Worm (Caenorhabditis elegans) whole organism, young adult: ENCODE measurements around the gene F16B12.4.
A peak's percentile ranks its signal among the peaks of the same experiment; 100 is the strongest.

Experiments
- B0019.2 ChIP-seq: fragments of 200-800 bp; sonication (Bioruptor generic); conservative IDR thresholded peaks from 2 replicates; pipeline ENCODE4 v1.3.6; 2022; ENCODE audit warnings: missing genetic modification reagents, missing genetic modification characterization, missing compliant biosample characterization
- C06A6.2 ChIP-seq: fragments of 200-800 bp; sonication (Bioruptor generic); conservative IDR thresholded peaks from 2 replicates; pipeline ENCODE4 v1.3.6; 2022; ENCODE audit warnings: missing genetic modification characterization, missing compliant biosample characterization
- F23B12.7 ChIP-seq: sonication (generic microtip); optimal IDR thresholded peaks from 2 replicates; lab custom pipeline; 2017; ENCODE audit warnings: missing genetic modification characterization, mild to moderate bottlenecking, missing compliant biosample characterization, antibody characterized with exemption, moderate library complexity; ENCODE audit not compliant: insufficient read depth
- F33H1.4 ChIP-seq: fragments of 200-800 bp; sonication (Bioruptor generic); IDR thresholded peaks from 2 replicates; pipeline ENCODE4 v1.3.6; 2022; ENCODE audit warnings: missing genetic modification reagents, missing genetic modification characterization, missing compliant biosample characterization
- F49E8.2 ChIP-seq: sonication (generic microtip); optimal IDR thresholded peaks from 3 replicates; lab custom pipeline; 2017; ENCODE audit warnings: missing genetic modification characterization, mild to moderate bottlenecking, missing compliant biosample characterization, antibody characterized with exemption, moderate library complexity; ENCODE audit not compliant: insufficient read depth
- F52B5.7 ChIP-seq: sonication (generic microtip); optimal IDR thresholded peaks from 2 replicates; lab custom pipeline; 2016; ENCODE audit warnings: mild to moderate bottlenecking, missing genetic modification characterization, missing compliant biosample characterization
- F57A8.1 ChIP-seq: fragments of 200-800 bp; sonication (Bioruptor generic); optimal IDR thresholded peaks from 2 replicates; lab custom pipeline; 2018; ENCODE audit warnings: mild to moderate bottlenecking, missing genetic modification characterization, moderate library complexity, missing compliant biosample characterization
- K11D2.4 ChIP-seq: fragments of 200-800 bp; sonication (Bioruptor generic); IDR thresholded peaks from 2 replicates; pipeline ENCODE4 v1.3.6; 2022; ENCODE audit warnings: missing genetic modification reagents, missing genetic modification characterization, missing compliant biosample characterization
- T07F8.4 ChIP-seq: sonication (generic microtip); optimal IDR thresholded peaks from 2 replicates; lab custom pipeline; 2016; ENCODE audit warnings: mild to moderate bottlenecking, missing genetic modification characterization, moderate library complexity, missing compliant biosample characterization
- Y53F4B.3 ChIP-seq: fragments of 200-800 bp; sonication (Bioruptor generic); IDR thresholded peaks from 2 replicates; pipeline ENCODE4 v1.3.6; 2022; ENCODE audit warnings: missing genetic modification reagents, missing genetic modification characterization, missing compliant biosample characterization
- attf-3 ChIP-seq: fragments of 200-800 bp; sonication (Bioruptor generic); conservative IDR thresholded peaks from 2 replicates; pipeline ENCODE4 v1.3.6; 2022; ENCODE audit warnings: missing genetic modification reagents, missing genetic modification characterization, missing compliant biosample characterization
- attf-5 ChIP-seq: fragments of 200-800 bp; sonication (Bioruptor generic); optimal IDR thresholded peaks from 2 replicates; lab custom pipeline; 2018; ENCODE audit warnings: mild to moderate bottlenecking, missing genetic modification characterization, missing compliant biosample characterization
- bed-1 ChIP-seq: fragments of 200-800 bp; sonication (Bioruptor generic); IDR thresholded peaks from 2 replicates; pipeline ENCODE4 v1.3.6; 2022; ENCODE audit warnings: missing genetic modification reagents, missing genetic modification characterization, missing compliant biosample characterization
- ccch-3 ChIP-seq: fragments of 200-800 bp; sonication (Bioruptor generic); optimal IDR thresholded peaks from 2 replicates; lab custom pipeline; 2018; ENCODE audit warnings: mild to moderate bottlenecking, missing genetic modification characterization, missing compliant biosample characterization
- cebp-1 ChIP-seq, 2 experiments: fragments of 200-800 bp in 1 of 2; sonication (Bioruptor generic) in 1 of 2; sonication (generic microtip) in 1 of 2; IDR thresholded peaks in 1 of 2; optimal IDR thresholded peaks in 1 of 2; 2 replicates each; pipeline versions ENCODE4 v1.3.6 to Lab custom; 2017 to 2022; ENCODE audit warnings: missing compliant biosample characterization in 2 of 2, missing genetic modification characterization in 2 of 2, mild to moderate bottlenecking in 1 of 2, missing genetic modification reagents in 1 of 2, moderate library complexity in 1 of 2
- cebp-2 ChIP-seq: fragments of 200-800 bp; sonication (Bioruptor generic); IDR thresholded peaks from 2 replicates; pipeline ENCODE4 v1.3.6; 2022; ENCODE audit warnings: missing genetic modification characterization, missing compliant biosample characterization
- ceh-40 ChIP-seq: fragments of 200-800 bp; sonication (Bioruptor generic); IDR thresholded peaks from 2 replicates; pipeline ENCODE4 v1.3.6; 2022; ENCODE audit warnings: missing genetic modification characterization, missing compliant biosample characterization
- ceh-58 ChIP-seq: fragments of 200-800 bp; sonication (Bioruptor generic); IDR thresholded peaks from 2 replicates; pipeline ENCODE4 v1.3.6; 2022; ENCODE audit warnings: missing genetic modification characterization, missing compliant biosample characterization
- ceh-91 ChIP-seq: fragments of 200-800 bp; sonication (Bioruptor generic); IDR thresholded peaks from 2 replicates; pipeline ENCODE4 v1.3.6; 2022; ENCODE audit warnings: missing genetic modification reagents, missing genetic modification characterization, missing compliant biosample characterization
- chd-7 ChIP-seq: sonication (generic microtip); optimal IDR thresholded peaks from 2 replicates; lab custom pipeline; 2016; ENCODE audit warnings: mild to moderate bottlenecking, missing genetic modification characterization, moderate library complexity, missing compliant biosample characterization
- dox-1 ChIP-seq: fragments of 200-800 bp; sonication (Bioruptor generic); IDR thresholded peaks from 2 replicates; pipeline ENCODE4 v1.3.6; 2022; ENCODE audit warnings: missing genetic modification reagents, missing genetic modification characterization, missing compliant biosample characterization
- dpff-1 ChIP-seq: sonication (generic microtip); optimal IDR thresholded peaks from 2 replicates; lab custom pipeline; 2017; ENCODE audit warnings: mild to moderate bottlenecking, missing genetic modification characterization, missing compliant biosample characterization
- dpl-1 ChIP-seq: fragments of 150-350 bp; optimal IDR thresholded peaks from 2 replicates; lab custom pipeline; 2014; ENCODE audit warnings: missing biosample characterization, missing genetic modification reagents, missing genetic modification characterization
- egl-18 ChIP-seq: fragments of 200-800 bp; sonication (Bioruptor generic); IDR thresholded peaks from 2 replicates; pipeline ENCODE4 v1.3.6; 2022; ENCODE audit warnings: missing genetic modification reagents, missing genetic modification characterization, missing compliant biosample characterization
- egl-44 ChIP-seq: fragments of 200-800 bp; sonication (Bioruptor generic); IDR thresholded peaks from 2 replicates; pipeline ENCODE4 v1.3.6; 2022; ENCODE audit warnings: missing genetic modification reagents, missing genetic modification characterization, missing compliant biosample characterization
- ekl-4 ChIP-seq: fragments of 200-800 bp; sonication (Bioruptor generic); IDR thresholded peaks from 2 replicates; pipeline ENCODE4 v1.3.6; 2022; ENCODE audit warnings: missing genetic modification reagents, missing genetic modification characterization, missing compliant biosample characterization
- him-1 ChIP-seq: sonication (generic microtip); optimal IDR thresholded peaks from 2 replicates; lab custom pipeline; 2016; ENCODE audit warnings: missing genotype, missing genetic modification reagents, missing genetic modification characterization, missing compliant biosample characterization
- hsf-1 ChIP-seq: fragments of 200-800 bp; sonication (Bioruptor generic); IDR thresholded peaks from 2 replicates; pipeline ENCODE4 v1.3.6; 2022; ENCODE audit warnings: missing genetic modification reagents, missing genetic modification characterization, missing compliant biosample characterization
- lin-26 ChIP-seq: fragments of 200-800 bp; sonication (Bioruptor generic); IDR thresholded peaks from 2 replicates; pipeline ENCODE4 v1.3.6; 2022; ENCODE audit warnings: missing genetic modification reagents, missing genetic modification characterization, missing compliant biosample characterization
- lin-40 ChIP-seq: sonication (generic microtip); optimal IDR thresholded peaks from 2 replicates; lab custom pipeline; 2016; ENCODE audit warnings: missing genetic modification characterization, mild to moderate bottlenecking, missing compliant biosample characterization, missing genotype, missing genetic modification reagents
- lir-1 ChIP-seq: fragments of 200-800 bp; sonication (Bioruptor generic); conservative IDR thresholded peaks from 2 replicates; pipeline ENCODE4 v1.3.6; 2022; ENCODE audit warnings: missing genetic modification reagents, missing genetic modification characterization, missing compliant biosample characterization
- lsl-1 ChIP-seq: fragments of 200-800 bp; sonication (Bioruptor generic); optimal IDR thresholded peaks from 2 replicates; lab custom pipeline; 2018; ENCODE audit warnings: mild to moderate bottlenecking, missing genetic modification characterization, moderate library complexity, missing compliant biosample characterization
- madf-8 ChIP-seq: fragments of 200-800 bp; sonication (Bioruptor generic); conservative IDR thresholded peaks from 2 replicates; pipeline ENCODE4 v1.3.6; 2022; ENCODE audit warnings: missing genetic modification reagents, missing genetic modification characterization, missing compliant biosample characterization
- mes-4 ChIP-seq: sonication (generic microtip); optimal IDR thresholded peaks from 2 replicates; lab custom pipeline; 2016; ENCODE audit warnings: missing genotype, missing genetic modification characterization, missing compliant biosample characterization
- nhr-120 ChIP-seq: fragments of 200-800 bp; sonication (Bioruptor generic); IDR thresholded peaks from 2 replicates; pipeline ENCODE4 v1.3.6; 2022; ENCODE audit warnings: missing genetic modification characterization, missing compliant biosample characterization
- nhr-80 ChIP-seq: sonication (generic microtip); optimal IDR thresholded peaks from 2 replicates; lab custom pipeline; 2016; ENCODE audit warnings: missing genetic modification characterization, missing compliant biosample characterization
- rcor-1 ChIP-seq: fragments of 200-800 bp; sonication (Bioruptor generic); IDR thresholded peaks from 2 replicates; pipeline ENCODE4 v1.3.6; 2022; ENCODE audit warnings: missing genetic modification reagents, missing genetic modification characterization, missing compliant biosample characterization
- rec-8 ChIP-seq, 2 experiments: sonication (generic microtip); optimal IDR thresholded peaks; 2 replicates each; lab custom pipeline; 2016; ENCODE audit warnings: mild to moderate bottlenecking in 2 of 2, missing genetic modification characterization in 2 of 2, missing genetic modification reagents in 2 of 2, missing genotype in 2 of 2, missing biosample characterization in 1 of 2, missing compliant biosample characterization in 1 of 2, moderate library complexity in 1 of 2
- repo-1 ChIP-seq: sonication (generic microtip); optimal IDR thresholded peaks from 2 replicates; lab custom pipeline; 2017; ENCODE audit warnings: mild to moderate bottlenecking, missing genetic modification characterization, missing compliant biosample characterization
- snpc-1.3 ChIP-seq: sonication (generic microtip); optimal IDR thresholded peaks from 2 replicates; lab custom pipeline; 2017; ENCODE audit warnings: missing genetic modification characterization, mild to moderate bottlenecking, missing compliant biosample characterization, antibody characterized with exemption, moderate library complexity, missing genotype, missing genetic modification reagents; ENCODE audit not compliant: insufficient read depth
- snpc-4 ChIP-seq, 5 experiments: fragments of 150-350 bp in 1 of 5; sonication (generic microtip) in 4 of 5; optimal IDR thresholded peaks; 2 replicates each; lab custom pipeline; 2014 to 2018; ENCODE audit warnings: missing genetic modification characterization in 5 of 5, missing biosample characterization in 3 of 5, antibody characterized with exemption in 2 of 5, mild to moderate bottlenecking in 2 of 5, missing compliant biosample characterization in 2 of 5, missing genotype in 2 of 5, moderate library complexity in 2 of 5, missing genetic modification reagents in 1 of 5
- somi-1 ChIP-seq: fragments of 200-800 bp; sonication (Bioruptor generic); optimal IDR thresholded peaks from 2 replicates; lab custom pipeline; 2018; ENCODE audit warnings: mild to moderate bottlenecking, missing genetic modification characterization, missing compliant biosample characterization
- sptf-2 ChIP-seq: fragments of 200-800 bp; sonication (Bioruptor generic); optimal IDR thresholded peaks from 2 replicates; lab custom pipeline; 2018; ENCODE audit warnings: mild to moderate bottlenecking, missing genetic modification characterization, missing compliant biosample characterization
- zim-3 ChIP-seq: sonication (generic microtip); optimal IDR thresholded peaks from 2 replicates; lab custom pipeline; 2017; ENCODE audit warnings: mild to moderate bottlenecking, missing genetic modification characterization, moderate library complexity, missing compliant biosample characterization
- ztf-25 ChIP-seq: fragments of 200-800 bp; sonication (Bioruptor generic); IDR thresholded peaks from 2 replicates; pipeline ENCODE4 v1.3.6; 2022; ENCODE audit warnings: missing genetic modification reagents, missing genetic modification characterization, missing compliant biosample characterization
- ztf-28 ChIP-seq: fragments of 200-800 bp; sonication (Bioruptor generic); IDR thresholded peaks from 2 replicates; pipeline ENCODE4 v1.3.6; 2022; ENCODE audit warnings: missing genetic modification reagents, missing genetic modification characterization, missing compliant biosample characterization
- ztf-6 ChIP-seq: fragments of 200-800 bp; sonication (Bioruptor generic); IDR thresholded peaks from 2 replicates; pipeline ENCODE4 v1.3.6; 2022; ENCODE audit warnings: missing genetic modification reagents, missing genetic modification characterization, missing compliant biosample characterization

The F16B12.4 gene

DNA sequence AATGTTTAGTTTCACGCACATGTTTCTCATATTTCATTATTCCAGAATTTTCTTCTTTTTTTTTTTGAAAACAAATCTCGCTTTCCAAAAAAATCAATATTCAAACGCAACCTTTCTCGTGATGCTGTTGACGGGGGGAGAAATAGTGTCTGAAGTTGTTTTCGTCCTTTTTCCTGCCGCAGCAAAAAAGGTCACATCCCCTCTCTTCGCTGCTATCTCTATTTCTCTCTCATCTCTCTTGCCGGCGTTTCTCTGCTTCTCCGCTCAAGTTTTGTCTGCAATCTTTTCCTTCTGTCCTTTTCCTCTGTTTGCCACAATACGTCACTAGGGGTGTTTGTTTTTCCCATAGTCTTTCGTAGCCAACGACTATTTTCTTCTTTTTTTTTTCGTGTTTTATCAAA, 48.3 kb upstream of the F16B12.4 start (continued):
- TF ChIP-seq ceh-58 (GFP tag; lab: Robert Waterston, UW) (no peak), ekl-4 (GFP tag; lab: Robert Waterston, UW) (0 out of 2 replicates have a peak, but pooled peaks have one; percentile 38), F23B12.7 (tag; lab: Kevin White, UChicago) (peak; percentile 69), madf-8 (GFP tag; lab: Robert Waterston, UW) (no peak), egl-18 (GFP tag; lab: Robert Waterston, UW) (no peak), Y53F4B.3 (GFP tag; lab: Robert Waterston, UW) (no peak), dpff-1 (no peak), nhr-80 (tag; lab: Kevin White, UChicago) (peak; percentile 61), F52B5.7 (tag; lab: Kevin White, UChicago) (no peak), ccch-3 (GFP tag; lab: Kevin White, UChicago) (no peak), B0019.2 (no peak), zim-3 (tag; lab: Kevin White, UChicago) (no peak), F33H1.4 (GFP tag; lab: Robert Waterston, UW) (no peak), F49E8.2 (tag; lab: Kevin White, UChicago) (no peak), cebp-2 (no peak), ceh-40 (no peak), ztf-28 (GFP tag; lab: Robert Waterston, UW) (no peak), sptf-2 (GFP tag; lab: Kevin White, UChicago) (no peak), repo-1 (tag; lab: Kevin White, UChicago) (no peak), ztf-25 (GFP tag; lab: Robert Waterston, UW) (no peak), rec-8 (tag; optimal IDR thresholded peaks at IDR 0.05; lab: Kevin White, UChicago) (no peak), K11D2.4 (GFP tag; lab: Robert Waterston, UW) (peak; percentile 70), bed-1 (GFP tag; lab: Robert Waterston, UW) (no peak), snpc-1.3 (tag; lab: Kevin White, UChicago) (no peak), attf-3 (GFP tag; lab: Robert Waterston, UW) (no peak), him-1 (tag; lab: Kevin White, UChicago) (no peak), lin-40 (tag; lab: Kevin White, UChicago) (peak; percentile 81), lir-1 (GFP tag; lab: Robert Waterston, UW) (no peak), rcor-1 (GFP tag; lab: Robert Waterston, UW) (no peak), C06A6.2 (GFP tag; lab: Robert Waterston, UW) (no peak; the same call in 1 of the 2 replicates), chd-7 (tag; lab: Kevin White, UChicago) (peak; percentile 46), ceh-91 (GFP tag; lab: Robert Waterston, UW) (no peak), lsl-1 (no peak), attf-5 (peak; percentile 69), dpl-1 (GFP tag; lab: Kevin White, UChicago) (no peak), dox-1 (peak; percentile 52; the same call in 1 of the 2 replicates), hsf-1 (no peak), T07F8.4 (tag; lab: Kevin White, UChicago) (no peak), egl-44 (GFP tag; lab: Robert Waterston, UW) (no peak), F57A8.1 (GFP tag; lab: Kevin White, UChicago) (no peak), snpc-4 (GFP tag; optimal IDR thresholded peaks at IDR 0.05; lab: Kevin White, UChicago) (peak; percentile 10), snpc-4 (tag; optimal IDR thresholded peaks at IDR 0.05; lab: Kevin White, UChicago) (peak in 2 of 4 experiments; percentile 26 to 52), lin-26 (no peak), ztf-6 (GFP tag; lab: Robert Waterston, UW) (0 out of 2 replicates have a peak, but pooled peaks have one; percentile 27), somi-1 (GFP tag; lab: Kevin White, UChicago) (peak; percentile 68), nhr-120 (GFP tag; lab: Robert Waterston, UW) (no peak), mes-4 (tag; lab: Kevin White, UChicago) (no peak), cebp-1 (GFP tag; IDR thresholded peaks at IDR 0.05; lab: Robert Waterston, UW) (peak; percentile 56; the same call in 1 of the 2 replicates), cebp-1 (tag; optimal IDR thresholded peaks at IDR 0.05; lab: Kevin White, UChicago) (peak; percentile 83)
